Fruit fly (Drosophila melanogaster) whole organism, prepupa: Measurements from ENCODE around the gene abd-A.

Experiments used
- Blimp-1 ChIP-seq: fragments of 200-800 bp; sonication (Bioruptor generic); optimal IDR thresholded peaks from 3 replicates; lab custom pipeline; 2017; ENCODE audit warnings: missing biosample characterization, missing genetic modification characterization, mild to moderate bottlenecking, moderate library complexity, missing genetic modification reagents
- CG10631 ChIP-seq: fragments of 200-800 bp; sonication (Bioruptor generic); optimal IDR thresholded peaks from 2 replicates; lab custom pipeline; 2016; ENCODE audit warnings: missing biosample characterization, missing genetic modification characterization
- CG11294 ChIP-seq: fragments of 200-800 bp; sonication (Bioruptor generic); IDR thresholded peaks from 2 replicates; pipeline ENCODE4 v1.3.6; 2022; ENCODE audit warnings: missing biosample characterization, missing genetic modification characterization
- CG11762 ChIP-seq: fragments of 200-800 bp; sonication (Bioruptor generic); optimal IDR thresholded peaks from 3 replicates; lab custom pipeline; 2016; ENCODE audit warnings: missing biosample characterization, missing genetic modification characterization; ENCODE audit not compliant: insufficient read depth
- CG15336 ChIP-seq: fragments of 200-800 bp; sonication (Bioruptor generic); IDR thresholded peaks from 2 replicates; pipeline ENCODE4 v1.3.6; 2022; ENCODE audit warnings: missing biosample characterization, missing genetic modification characterization
- CG1621 ChIP-seq: fragments of 200-800 bp; sonication (Bioruptor generic); optimal IDR thresholded peaks from 3 replicates; lab custom pipeline; 2018; ENCODE audit warnings: missing biosample characterization, mild to moderate bottlenecking, missing genetic modification characterization
- CG16779 ChIP-seq: fragments of 200-800 bp; sonication (Bioruptor generic); optimal IDR thresholded peaks from 3 replicates; lab custom pipeline; 2017; ENCODE audit warnings: missing biosample characterization, mild to moderate bottlenecking, missing genetic modification characterization
- CG32006 ChIP-seq: fragments of 200-800 bp; sonication (Bioruptor generic); optimal IDR thresholded peaks from 3 replicates; lab custom pipeline; 2017; ENCODE audit warnings: missing biosample characterization, mild to moderate bottlenecking, missing genetic modification characterization
- CG6163 ChIP-seq: fragments of 200-800 bp; sonication (Bioruptor generic); IDR thresholded peaks from 3 replicates; pipeline ENCODE4 v1.3.6; 2022; ENCODE audit warnings: missing biosample characterization, missing genetic modification characterization
- CG6276 ChIP-seq: fragments of 200-800 bp; sonication (Bioruptor generic); optimal IDR thresholded peaks from 2 replicates; lab custom pipeline; 2017; ENCODE audit warnings: missing biosample characterization, mild to moderate bottlenecking, missing genetic modification characterization
- CG6792 ChIP-seq: fragments of 200-800 bp; sonication (Bioruptor generic); optimal IDR thresholded peaks from 3 replicates; lab custom pipeline; 2016; ENCODE audit warnings: missing biosample characterization, missing genetic modification characterization
- CG6854 ChIP-seq: fragments of 200-800 bp; sonication (Bioruptor generic); optimal IDR thresholded peaks from 2 replicates; lab custom pipeline; 2017; ENCODE audit warnings: missing biosample characterization, mild to moderate bottlenecking, missing genetic modification characterization
- CG8119 ChIP-seq: fragments of 200-800 bp; sonication (Bioruptor generic); IDR thresholded peaks from 3 replicates; pipeline ENCODE4 v1.3.6; 2022; ENCODE audit warnings: missing biosample characterization, missing genetic modification characterization
- CG8319 ChIP-seq: fragments of 200-800 bp; sonication (Bioruptor generic); optimal IDR thresholded peaks from 3 replicates; lab custom pipeline; 2016; ENCODE audit warnings: missing biosample characterization, missing genetic modification characterization
- Eip75B ChIP-seq: fragments of 200-800 bp; sonication (Bioruptor generic); optimal IDR thresholded peaks from 3 replicates; lab custom pipeline; 2016; ENCODE audit warnings: missing biosample characterization, missing genetic modification characterization
- Ets21C ChIP-seq: fragments of 200-800 bp; sonication (Bioruptor generic); optimal IDR thresholded peaks from 3 replicates; lab custom pipeline; 2016; ENCODE audit warnings: missing biosample characterization, missing genetic modification characterization
- Ets96B ChIP-seq: fragments of 200-800 bp; optimal IDR thresholded peaks from 2 replicates; lab custom pipeline; 2019; ENCODE audit warnings: missing biosample characterization, mild to moderate bottlenecking, missing genetic modification characterization, moderate library complexity
- Hr38 ChIP-seq: sonication (Bioruptor generic); optimal IDR thresholded peaks from 2 replicates; lab custom pipeline; 2016; ENCODE audit warnings: missing biosample characterization, missing genetic modification characterization
- Hr39 ChIP-seq: fragments of 200-800 bp; sonication (Bioruptor generic); optimal IDR thresholded peaks from 2 replicates; lab custom pipeline; 2016; ENCODE audit warnings: missing biosample characterization, missing genetic modification characterization
- Lpt ChIP-seq: fragments of 200-800 bp; sonication (Bioruptor generic); optimal IDR thresholded peaks from 3 replicates; lab custom pipeline; 2016; ENCODE audit warnings: missing biosample characterization, missing genetic modification characterization
- Sox102F ChIP-seq: fragments of 200-800 bp; sonication (Bioruptor generic); optimal IDR thresholded peaks from 2 replicates; lab custom pipeline; 2016; ENCODE audit warnings: missing biosample characterization, mild to moderate bottlenecking, missing genetic modification characterization
- achi ChIP-seq: fragments of 200-800 bp; sonication (Bioruptor generic); optimal IDR thresholded peaks from 3 replicates; lab custom pipeline; 2016; ENCODE audit warnings: missing biosample characterization, missing genetic modification characterization
- acj6 ChIP-seq: fragments of 200-800 bp; sonication (Bioruptor generic); optimal IDR thresholded peaks from 3 replicates; lab custom pipeline; 2016; ENCODE audit warnings: missing biosample characterization, missing genetic modification characterization
- cyc ChIP-seq: fragments of 200-800 bp; sonication (Bioruptor generic); optimal IDR thresholded peaks from 3 replicates; lab custom pipeline; 2016; ENCODE audit warnings: missing biosample characterization, missing genetic modification characterization
- dsx ChIP-seq: fragments of 200-800 bp; optimal IDR thresholded peaks from 3 replicates; lab custom pipeline; 2019; ENCODE audit warnings: missing biosample characterization, mild to moderate bottlenecking, missing genetic modification characterization, moderate library complexity; ENCODE audit not compliant: poor library complexity, severe bottlenecking
- eg ChIP-seq: fragments of 200-800 bp; sonication (Bioruptor generic); IDR thresholded peaks from 3 replicates; pipeline ENCODE4 v1.3.6; 2022; ENCODE audit warnings: missing biosample characterization, missing genetic modification characterization
- fd85E ChIP-seq: fragments of 200-800 bp; sonication (Bioruptor generic); optimal IDR thresholded peaks from 3 replicates; lab custom pipeline; 2016; ENCODE audit warnings: missing biosample characterization, missing genetic modification characterization
- fkh ChIP-seq: fragments of 200-800 bp; sonication (Bioruptor generic); optimal IDR thresholded peaks from 3 replicates; lab custom pipeline; 2017; ENCODE audit warnings: missing biosample characterization, mild to moderate bottlenecking, missing genetic modification characterization, moderate library complexity
- lz ChIP-seq: fragments of 200-800 bp; sonication (Bioruptor generic); optimal IDR thresholded peaks from 3 replicates; lab custom pipeline; 2016; ENCODE audit warnings: missing biosample characterization, missing genetic modification characterization
- salr ChIP-seq, 2 experiments: fragments of 200-800 bp; sonication (Bioruptor generic); optimal IDR thresholded peaks; 3 replicates each; lab custom pipeline; 2016 to 2018; ENCODE audit warnings: missing biosample characterization in 2 of 2, missing genetic modification characterization in 2 of 2, mild to moderate bottlenecking in 1 of 2
- spab ChIP-seq: fragments of 200-800 bp; sonication (Bioruptor generic); optimal IDR thresholded peaks from 2 replicates; lab custom pipeline; 2017; ENCODE audit warnings: missing biosample characterization, mild to moderate bottlenecking, missing genetic modification characterization, missing genetic modification reagents
- ss ChIP-seq, 2 experiments: fragments of 200-800 bp; sonication (Bioruptor generic); optimal IDR thresholded peaks; 2 replicates in 1 of 2; 3 replicates in 1 of 2; lab custom pipeline; 2017 to 2018; ENCODE audit warnings: mild to moderate bottlenecking in 2 of 2, missing biosample characterization in 2 of 2, missing genetic modification characterization in 2 of 2, moderate library complexity in 1 of 2
- svp ChIP-seq: fragments of 200-800 bp; sonication (Bioruptor generic); peaks from one replicate; lab custom pipeline; 2016; ENCODE audit warnings: missing biosample characterization, missing genetic modification characterization
- topi ChIP-seq: fragments of 200-800 bp; sonication (Bioruptor generic); optimal IDR thresholded peaks from 3 replicates; lab custom pipeline; 2016; ENCODE audit warnings: missing biosample characterization, missing genetic modification characterization
- vri ChIP-seq: fragments of 200-800 bp; sonication (Bioruptor generic); optimal IDR thresholded peaks from 3 replicates; lab custom pipeline; 2016; ENCODE audit warnings: missing biosample characterization, mild to moderate bottlenecking, missing genetic modification characterization

Gene abd-A

DNA sequence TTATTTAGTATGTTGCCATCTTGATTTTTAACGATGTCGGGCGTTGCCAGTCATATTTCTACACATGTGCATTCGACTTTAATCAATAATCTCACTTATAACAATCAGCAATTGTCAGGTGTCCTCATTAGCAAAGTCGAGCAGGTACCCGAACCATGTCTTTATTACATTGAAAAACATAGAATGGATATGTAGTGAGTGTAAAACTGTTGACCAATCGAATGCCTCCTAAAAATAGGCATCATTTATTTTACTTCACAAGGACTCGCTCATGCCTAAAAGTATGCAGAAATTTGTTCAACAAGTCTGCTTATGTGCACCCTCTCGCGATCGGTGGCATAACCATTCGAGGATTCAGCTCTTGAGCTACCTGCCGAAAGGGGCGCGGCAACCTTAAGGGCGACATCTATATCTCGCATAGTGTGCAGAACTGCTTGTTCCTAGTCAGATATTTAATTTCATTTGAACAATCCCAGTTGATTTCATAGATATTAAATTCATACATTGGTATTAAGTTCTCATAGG lies 31.3 kb downstream of the abd-A start (continued):
- TF ChIP-seq eg (GFP tag; lab: Robert Waterston, UW) (peak; percentile 63; the same call in 1 of the 3 replicates), CG32006 (GFP tag; lab: Kevin White, UChicago) (peak; percentile 64), achi (GFP tag; lab: Kevin White, UChicago) (peak; percentile 84), salr (GFP tag; optimal IDR thresholded peaks at IDR 0.05; lab: Kevin White, UChicago) (peak in 1 of 2 experiments; percentile 61), CG16779 (tag; lab: Kevin White, UChicago) (no peak), CG10631 (GFP tag; lab: Kevin White, UChicago) (peak; percentile 36), fkh (GFP tag; lab: Kevin White, UChicago) (peak; percentile 94), fd85E (GFP tag; lab: Kevin White, UChicago) (no peak), spab (GFP tag; lab: Kevin White, UChicago) (no peak), CG6276 (GFP tag; lab: Kevin White, UChicago) (no peak), CG11762 (GFP tag; lab: Kevin White, UChicago) (peak; percentile 66), CG15336 (GFP tag; lab: Robert Waterston, UW) (no peak), Hr38 (GFP tag; lab: Kevin White, UChicago) (no peak), vri (GFP tag; lab: Kevin White, UChicago) (no peak), Blimp-1 (GFP tag; lab: Kevin White, UChicago) (no peak), CG6163 (GFP tag; lab: Robert Waterston, UW) (peak; percentile 80), Lpt (GFP tag; lab: Kevin White, UChicago) (peak; percentile 51), Ets21C (GFP tag; lab: Kevin White, UChicago) (peak; percentile 39), CG6854 (GFP tag; lab: Kevin White, UChicago) (no peak)
- TF ChIP-seq, all 60 proteins: peak for 45

DNA sequence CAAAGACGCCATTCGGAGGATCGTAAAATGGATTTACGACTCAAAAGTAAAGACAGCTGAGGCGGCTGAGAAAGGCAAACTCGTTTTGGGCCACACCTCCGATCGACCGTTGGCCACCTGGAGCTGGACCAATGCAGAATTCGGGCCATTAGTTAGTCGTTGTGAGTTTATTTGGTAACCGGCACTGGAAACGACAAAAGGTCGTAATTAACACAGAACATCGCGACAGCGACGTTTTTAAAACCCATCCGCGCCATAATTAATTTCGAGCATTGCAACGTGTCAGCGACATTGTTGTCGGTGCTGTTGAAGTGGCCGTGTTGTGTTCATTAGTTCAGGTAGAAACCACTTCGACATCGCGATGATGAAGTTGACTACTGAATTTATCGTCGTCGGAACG lies 32.0 kb downstream of the abd-A start:
- TF ChIP-seq dsx (GFP tag; lab: Kevin White, UChicago) = peak; percentile 70
- no peak for TF ChIP-seq Ets96B (tag; lab: Kevin White, UChicago)

DNA sequence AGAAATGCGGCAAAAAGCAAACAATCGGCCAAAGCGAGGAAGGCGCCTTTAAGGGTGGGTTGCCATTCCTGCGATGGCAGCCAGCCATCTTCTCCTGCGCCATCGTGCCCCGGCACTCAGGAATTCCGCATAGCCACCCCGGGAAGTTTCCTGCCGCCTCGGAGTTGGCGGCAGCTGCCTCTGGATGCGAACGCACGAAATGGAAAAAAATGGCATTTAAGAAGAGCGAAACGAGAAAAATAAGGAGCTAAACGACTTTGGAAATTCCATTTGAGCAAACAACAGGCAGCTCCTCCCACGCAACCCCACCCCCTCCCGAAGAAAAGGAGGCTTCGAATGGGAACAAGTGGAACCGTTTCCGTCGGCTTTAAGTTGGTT lies 35.3 kb downstream of the abd-A start:
- TF ChIP-seq lz (GFP tag; lab: Kevin White, UChicago) (no peak), acj6 (GFP tag; lab: Kevin White, UChicago) (no peak), CG6792 (GFP tag; lab: Kevin White, UChicago) (no peak), CG16779 (tag; lab: Kevin White, UChicago) (no peak), dsx (GFP tag; lab: Kevin White, UChicago) (no peak), CG1621 (tag; lab: Kevin White, UChicago) (no peak), eg (GFP tag; lab: Robert Waterston, UW) (no peak), Sox102F (no peak), CG6163 (GFP tag; lab: Robert Waterston, UW) (no peak), topi (GFP tag; lab: Kevin White, UChicago) (no peak)

DNA sequence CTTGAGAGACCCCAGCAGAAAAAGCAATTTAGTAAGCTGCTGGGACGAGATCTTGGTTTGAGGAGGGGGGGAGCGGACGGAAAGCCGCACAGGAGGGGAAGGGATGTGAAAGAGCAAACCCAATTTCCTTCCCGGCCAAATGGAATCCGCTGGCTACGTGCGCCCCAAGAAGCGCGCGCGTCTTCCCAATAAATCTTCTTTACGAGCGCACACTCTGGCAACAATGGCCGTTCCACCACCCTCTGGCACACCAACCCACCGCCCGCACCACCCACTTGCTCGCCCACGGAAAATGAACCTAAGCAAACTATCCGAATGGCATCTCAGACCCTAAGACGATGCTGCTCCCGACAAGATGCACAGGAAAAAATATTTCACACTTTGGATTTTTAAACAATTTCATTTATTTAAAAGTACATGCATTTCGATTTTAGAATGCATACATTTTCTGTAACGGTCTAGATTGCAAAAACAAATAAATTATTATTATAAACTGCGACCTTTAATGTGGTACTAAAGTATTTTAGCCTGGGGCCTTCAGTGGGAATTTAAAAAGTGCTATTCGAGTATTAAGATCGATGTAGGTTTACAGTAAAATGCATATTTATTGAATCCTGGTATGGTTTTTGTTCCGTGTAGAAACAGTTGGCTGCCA lies 35.8 kb downstream of the abd-A start:
- TF ChIP-seq svp (GFP tag; lab: Kevin White, UChicago) = peak; percentile 50
- TF ChIP-seq CG8319 (GFP tag; lab: Kevin White, UChicago) = no peak

DNA sequence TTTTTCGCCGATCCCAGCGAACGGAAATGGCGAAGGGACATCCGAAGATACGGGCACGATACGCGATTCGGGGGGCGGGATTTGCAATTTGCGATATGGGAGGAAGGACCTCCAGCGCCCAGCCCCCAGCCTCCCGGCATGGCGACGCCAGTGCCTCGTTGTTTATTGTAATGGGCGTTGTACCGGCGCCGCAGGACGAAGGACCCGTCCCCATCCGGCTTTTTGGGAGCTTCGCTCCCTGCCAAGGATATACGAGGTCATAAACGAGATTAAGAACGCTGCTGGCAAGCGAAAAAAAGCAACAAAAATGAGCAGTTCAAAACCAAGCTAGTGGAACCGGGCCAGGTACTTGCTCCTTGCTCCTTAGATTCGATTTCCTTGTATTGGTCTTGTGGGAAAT lies 37.3 kb downstream of the abd-A start:
- no peak for TF ChIP-seq salr (GFP tag; optimal IDR thresholded peaks at IDR 0.05; lab: Kevin White, UChicago)
- no peak for TF ChIP-seq ss (GFP tag; optimal IDR thresholded peaks at IDR 0.05; lab: Kevin White, UChicago)
- TF ChIP-seq cyc (GFP tag; lab: Kevin White, UChicago) = no peak
- no peak for TF ChIP-seq CG8119
- TF ChIP-seq lz (GFP tag; lab: Kevin White, UChicago) = no peak
- TF ChIP-seq CG6163 (GFP tag; lab: Robert Waterston, UW) = no peak
- TF ChIP-seq Eip75B (GFP tag; lab: Kevin White, UChicago) = no peak
- TF ChIP-seq CG11294 (GFP tag; lab: Robert Waterston, UW) = no peak
- no peak for TF ChIP-seq CG32006 (GFP tag; lab: Kevin White, UChicago)
- no peak for TF ChIP-seq CG6276 (GFP tag; lab: Kevin White, UChicago)
- no peak for TF ChIP-seq fkh (GFP tag; lab: Kevin White, UChicago)
- no peak for TF ChIP-seq Ets96B (tag; lab: Kevin White, UChicago)
- no peak for TF ChIP-seq Hr39
